Worm (Caenorhabditis elegans): ENCODE results near the gene nas-6.

ce11 chrIV:17465886-17466285, 24.7 kb downstream of the nas-6 start, which contains the start of gene F11E6.6:
- no peak for TF ChIP-seq zip-5 (tag; optimal IDR thresholded peaks at IDR 0.05)
- no peak for TF ChIP-seq ama-1 (optimal IDR thresholded peaks at IDR 0.05)
- TF ChIP-seq madf-2 (tag; optimal IDR thresholded peaks at IDR 0.05) = no peak
- TF ChIP-seq unc-86 (tag; optimal IDR thresholded peaks at IDR 0.05) = no peak
- no peak for TF ChIP-seq ceh-19 (GFP tag; optimal IDR thresholded peaks at IDR 0.05)
- TF ChIP-seq ceh-30 (tag; optimal IDR thresholded peaks at IDR 0.05) = no peak
